Worm (Caenorhabditis elegans): ENCODE measurements around the gene Y119D3B.12.
A peak's percentile ranks its signal among the peaks of the same experiment; 100 is the strongest.

The Y119D3B.12 gene

DNA sequence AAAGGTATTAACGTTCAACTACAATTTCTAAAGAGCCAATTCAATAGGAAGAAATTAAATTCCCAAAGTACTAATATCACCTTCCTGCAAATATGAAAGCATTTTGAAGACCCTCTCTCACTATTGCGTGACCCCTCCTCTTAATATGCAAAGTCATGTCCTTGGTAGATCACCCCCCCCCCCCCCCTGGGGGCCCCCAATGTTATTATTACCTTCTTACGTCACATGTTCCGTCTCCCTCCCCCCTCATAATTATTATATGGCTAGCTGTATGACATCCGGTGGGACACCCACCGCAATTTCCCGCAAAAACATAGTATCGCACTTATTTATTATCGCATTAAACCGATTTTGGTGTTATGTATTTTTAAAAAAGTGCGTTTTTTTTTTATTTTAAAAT lies 40.4 kb upstream of the Y119D3B.12 start:
- peak; percentile 29 for TF ChIP-seq lin-39 (tag; optimal IDR thresholded peaks at IDR 0.05)
- TF ChIP-seq nhr-76 (tag; optimal IDR thresholded peaks at IDR 0.05) = no peak
- TF ChIP-seq ztf-4 (tag; optimal IDR thresholded peaks at IDR 0.05) = no peak
- TF ChIP-seq ama-1 (optimal IDR thresholded peaks at IDR 0.05) = no peak
- TF ChIP-seq sea-2 (GFP tag; optimal IDR thresholded peaks at IDR 0.05) = no peak

DNA sequence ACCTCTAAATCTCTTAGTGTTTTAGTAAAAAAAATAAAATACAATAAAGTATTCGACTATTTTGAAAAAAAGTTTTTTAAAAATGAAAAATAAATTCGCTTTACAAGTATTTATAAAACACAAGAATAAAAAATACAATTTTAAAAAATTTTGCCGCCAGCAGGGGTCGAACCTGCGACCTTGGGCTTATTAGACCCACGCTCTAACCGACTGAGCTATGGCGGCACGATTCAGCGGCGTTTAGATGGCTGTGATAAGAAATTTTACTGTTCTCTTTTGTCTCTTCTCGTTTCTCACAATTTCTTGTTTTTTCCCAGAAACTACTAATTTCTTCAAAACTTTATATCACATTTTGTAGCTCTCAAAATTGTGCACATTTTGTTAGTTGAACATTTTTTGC lies 39.1 kb upstream of the Y119D3B.12 start:
- TF ChIP-seq nhr-25 (tag; optimal IDR thresholded peaks at IDR 0.05) (no peak), nfya-1 (tag; optimal IDR thresholded peaks at IDR 0.05; ENCODE audit: insufficient read depth) (no peak), elt-1 (tag; optimal IDR thresholded peaks at IDR 0.05) (no peak), skn-1 (tag; optimal IDR thresholded peaks at IDR 0.05) (no peak), elt-2 (tag; optimal IDR thresholded peaks at IDR 0.05) (peak; percentile 7), egl-5 (tag; optimal IDR thresholded peaks at IDR 0.05) (no peak)

DNA sequence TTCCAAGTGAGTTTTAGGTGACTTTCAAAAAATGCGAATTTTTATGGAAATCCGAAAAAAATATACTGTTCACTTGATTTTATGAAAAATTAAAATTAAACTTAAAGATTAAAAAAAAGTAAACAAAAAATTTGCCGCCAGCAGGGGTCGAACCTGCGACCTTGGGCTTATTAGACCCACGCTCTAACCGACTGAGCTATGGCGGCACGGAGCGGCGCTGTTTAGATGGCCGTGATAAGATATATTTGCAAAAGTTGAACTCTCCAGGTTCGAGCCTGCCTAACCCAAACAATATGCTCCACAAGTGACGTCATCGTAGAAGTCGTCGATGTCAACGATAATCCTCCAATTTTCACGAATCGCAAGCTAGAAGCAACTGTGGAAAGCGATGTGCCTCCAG lies 37.7 kb upstream of the Y119D3B.12 start:
- no peak for TF ChIP-seq nhr-76 (tag; optimal IDR thresholded peaks at IDR 0.05)
- TF ChIP-seq tbx-2 (tag; optimal IDR thresholded peaks at IDR 0.05) = no peak
- TF ChIP-seq fkh-10 (GFP tag; optimal IDR thresholded peaks at IDR 0.05) = no peak
- TF ChIP-seq jun-1 (tag; optimal IDR thresholded peaks at IDR 0.05) = no peak
- TF ChIP-seq fkh-2 (tag; optimal IDR thresholded peaks at IDR 0.05) = no peak
- TF ChIP-seq ztf-4 (tag; optimal IDR thresholded peaks at IDR 0.05) = no peak

DNA sequence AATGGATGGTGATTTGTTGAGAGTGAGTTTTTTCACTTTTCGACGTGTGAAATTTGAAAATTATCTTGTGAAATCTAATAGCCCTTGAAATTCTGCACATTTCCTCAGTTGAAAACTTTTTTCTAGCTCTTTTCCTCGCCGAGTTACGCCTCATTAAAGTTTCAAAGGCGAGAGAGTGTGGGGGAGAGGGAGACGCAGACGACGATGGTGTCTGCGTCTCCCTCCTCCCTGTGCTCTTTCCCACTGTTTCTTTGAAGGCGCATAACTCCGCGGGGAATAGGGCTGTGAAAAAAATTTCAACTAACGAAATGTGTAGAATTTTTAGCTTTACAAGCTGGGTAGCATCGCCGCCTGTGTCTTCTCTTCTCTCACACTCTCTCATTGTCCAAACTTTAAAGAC lies 36.0 kb upstream of the Y119D3B.12 start:
- TF ChIP-seq hmg-11 (tag; optimal IDR thresholded peaks at IDR 0.05) = no peak
- TF ChIP-seq ZK546.5 (tag; optimal IDR thresholded peaks at IDR 0.05) = no peak
- TF ChIP-seq unc-39 (tag; optimal IDR thresholded peaks at IDR 0.05) = no peak
- TF ChIP-seq egl-27 (tag; optimal IDR thresholded peaks at IDR 0.05) = no peak
- no peak for TF ChIP-seq jun-1 (tag; optimal IDR thresholded peaks at IDR 0.05)
- TF ChIP-seq nhr-43 (tag; optimal IDR thresholded peaks at IDR 0.05; ENCODE audit: poor library complexity, severe bottlenecking) = no peak

DNA sequence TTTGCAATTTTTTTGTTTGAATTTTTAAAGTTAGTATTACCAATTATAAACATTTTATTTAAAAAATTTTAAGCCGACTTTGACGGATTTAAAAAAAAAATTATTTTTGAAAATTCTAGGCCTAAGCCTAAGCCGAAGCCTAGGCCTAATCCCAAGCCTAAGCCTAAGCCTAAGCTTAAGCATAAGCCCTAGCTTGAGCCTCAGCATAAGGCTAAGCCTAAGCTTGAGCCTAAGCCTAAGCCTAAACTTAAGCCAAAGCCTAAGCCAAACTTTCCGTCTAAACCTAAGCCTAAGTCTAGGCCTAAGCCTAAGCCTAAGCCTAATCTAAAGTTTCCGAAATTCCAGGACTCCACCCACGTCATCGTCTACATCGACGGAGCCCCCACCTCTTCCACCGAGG lies 32.7 kb upstream of the Y119D3B.12 start:
- no peak for TF ChIP-seq elt-2 (tag; optimal IDR thresholded peaks at IDR 0.05)
- no peak for TF ChIP-seq lin-39 (tag; optimal IDR thresholded peaks at IDR 0.05)
- TF ChIP-seq mdl-1 (tag; optimal IDR thresholded peaks at IDR 0.05) = no peak
- no peak for TF ChIP-seq tbx-2 (tag; optimal IDR thresholded peaks at IDR 0.05)
- no peak for TF ChIP-seq aly-2 (tag; optimal IDR thresholded peaks at IDR 0.05)
- no peak for TF ChIP-seq eor-1 (tag; optimal IDR thresholded peaks at IDR 0.05)
- TF ChIP-seq skn-1 (tag; optimal IDR thresholded peaks at IDR 0.05) = no peak
- TF ChIP-seq ceh-82 (tag; optimal IDR thresholded peaks at IDR 0.05) = no peak
- no peak for TF ChIP-seq nfya-1 (tag; optimal IDR thresholded peaks at IDR 0.05; ENCODE audit: insufficient read depth)
- no peak for TF ChIP-seq nhr-25 (tag; optimal IDR thresholded peaks at IDR 0.05)
- no peak for TF ChIP-seq fkh-2 (tag; optimal IDR thresholded peaks at IDR 0.05)
- no peak for TF ChIP-seq nhr-43 (tag; optimal IDR thresholded peaks at IDR 0.05; ENCODE audit: poor library complexity, severe bottlenecking)
- no peak for TF ChIP-seq lsy-12 (tag; optimal IDR thresholded peaks at IDR 0.05)
- no peak for TF ChIP-seq elt-1 (tag; optimal IDR thresholded peaks at IDR 0.05)
- TF ChIP-seq sea-2 (GFP tag; optimal IDR thresholded peaks at IDR 0.05) = no peak

DNA sequence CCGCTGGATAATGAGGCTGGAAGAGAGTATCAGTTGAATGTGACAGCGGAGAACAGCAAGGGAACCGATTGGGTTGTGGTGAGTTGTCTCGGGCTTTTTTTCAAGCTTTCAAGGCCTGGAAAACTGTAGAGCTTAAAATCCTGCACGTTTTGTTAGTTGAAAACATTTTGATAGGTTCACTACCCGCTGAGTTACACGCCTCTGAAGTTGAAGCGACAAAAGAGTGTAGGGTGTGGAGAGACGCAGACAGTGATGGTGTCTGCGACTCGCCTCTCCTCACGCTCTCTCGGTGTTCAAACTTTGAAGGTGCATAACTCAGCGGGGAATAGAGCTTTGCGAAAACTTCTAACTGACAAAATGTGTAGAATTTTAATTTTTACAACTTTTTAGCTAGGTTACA lies 29.0 kb upstream of the Y119D3B.12 start:
- TF ChIP-seq fos-1 (tag; optimal IDR thresholded peaks at IDR 0.05) = no peak
- TF ChIP-seq nhr-43 (tag; optimal IDR thresholded peaks at IDR 0.05; ENCODE audit: poor library complexity, severe bottlenecking) = peak; percentile 4

DNA sequence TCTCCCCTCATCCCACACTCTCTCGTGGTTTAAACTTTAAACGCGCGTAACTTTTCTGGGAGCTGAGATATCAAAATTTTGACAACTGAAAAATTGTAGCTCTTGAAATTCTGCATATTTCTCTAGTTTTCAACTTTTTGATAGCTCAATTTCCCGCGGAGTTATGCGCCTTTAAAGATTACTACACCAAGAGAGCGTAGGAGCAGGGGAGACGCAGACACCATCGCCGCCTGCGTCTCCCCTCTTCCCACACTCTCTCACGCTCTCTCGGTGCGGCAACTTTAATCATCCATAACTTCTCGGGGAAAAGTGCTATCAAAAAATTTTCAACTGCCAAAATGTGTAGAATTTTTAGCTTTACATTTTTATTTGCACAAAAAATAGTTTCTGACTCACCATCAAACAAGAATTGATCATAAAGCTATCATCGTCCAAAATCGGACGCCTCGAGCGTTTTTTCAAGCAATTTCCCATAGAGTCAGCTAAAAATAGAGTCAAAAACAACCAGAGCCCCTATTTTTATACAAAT lies 26.2 kb upstream of the Y119D3B.12 start, which contains the start of gene eak-3:
TSS of gene eak-3 (minus strand) at position 479 of the 529 bp plus-strand sequence.
- TF ChIP-seq nhr-43 (tag; optimal IDR thresholded peaks at IDR 0.05; ENCODE audit: poor library complexity, severe bottlenecking) = no peak
- no peak for TF ChIP-seq nhr-67 (tag; optimal IDR thresholded peaks at IDR 0.05)

DNA sequence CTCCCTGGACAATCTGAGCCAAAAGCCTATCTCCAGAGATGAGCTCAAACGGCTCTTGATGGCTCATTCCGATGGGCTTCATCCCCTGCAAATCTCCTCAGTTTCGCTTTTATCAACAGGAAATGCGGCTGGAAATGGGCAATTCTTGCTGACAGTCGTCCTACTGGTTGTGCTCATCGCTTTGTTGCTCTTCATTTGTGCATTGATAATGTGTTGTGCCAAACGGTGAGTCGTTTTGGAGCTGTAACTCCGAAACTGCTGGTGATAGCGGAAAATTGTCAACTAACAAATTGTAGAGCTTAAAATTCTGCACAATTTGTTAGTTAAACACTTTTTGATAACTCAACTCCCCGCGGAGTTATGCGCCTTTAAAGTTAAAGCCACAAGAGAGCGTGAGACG lies 23.3 kb upstream of the Y119D3B.12 start:
- TF ChIP-seq nhr-12 (tag; optimal IDR thresholded peaks at IDR 0.05) = no peak
- no peak for TF ChIP-seq ZK546.5 (tag; optimal IDR thresholded peaks at IDR 0.05)
- no peak for TF ChIP-seq fkh-10 (GFP tag; optimal IDR thresholded peaks at IDR 0.05)
- no peak for TF ChIP-seq mdl-1 (tag; optimal IDR thresholded peaks at IDR 0.05)
- no peak for TF ChIP-seq elt-1 (tag; optimal IDR thresholded peaks at IDR 0.05)
- TF ChIP-seq jun-1 (tag; optimal IDR thresholded peaks at IDR 0.05) = no peak
- TF ChIP-seq sea-2 (GFP tag; optimal IDR thresholded peaks at IDR 0.05) = no peak
- TF ChIP-seq hmg-11 (tag; optimal IDR thresholded peaks at IDR 0.05) = no peak
- TF ChIP-seq unc-39 (tag; optimal IDR thresholded peaks at IDR 0.05) = no peak
- TF ChIP-seq lin-39 (tag; optimal IDR thresholded peaks at IDR 0.05) = no peak
- no peak for TF ChIP-seq lin-15B (tag; optimal IDR thresholded peaks at IDR 0.05)
- no peak for TF ChIP-seq ceh-16 (tag; optimal IDR thresholded peaks at IDR 0.05)
- no peak for TF ChIP-seq unc-62 (GFP tag; optimal IDR thresholded peaks at IDR 0.05)
- TF ChIP-seq zag-1 (tag; optimal IDR thresholded peaks at IDR 0.05) = no peak
- no peak for TF ChIP-seq ceh-82 (tag; optimal IDR thresholded peaks at IDR 0.05)
- no peak for TF ChIP-seq nhr-76 (tag; optimal IDR thresholded peaks at IDR 0.05)
- TF ChIP-seq pqm-1 (tag; optimal IDR thresholded peaks at IDR 0.05) = no peak
- no peak for TF ChIP-seq skn-1 (tag; optimal IDR thresholded peaks at IDR 0.05)
- no peak for TF ChIP-seq nhr-237 (tag; optimal IDR thresholded peaks at IDR 0.05)
- TF ChIP-seq nhr-43 (tag; optimal IDR thresholded peaks at IDR 0.05; ENCODE audit: poor library complexity, severe bottlenecking) = no peak
